Worm (Caenorhabditis elegans): ENCODE data around the gene F55C5.17.

The F55C5.17 gene

DNA sequence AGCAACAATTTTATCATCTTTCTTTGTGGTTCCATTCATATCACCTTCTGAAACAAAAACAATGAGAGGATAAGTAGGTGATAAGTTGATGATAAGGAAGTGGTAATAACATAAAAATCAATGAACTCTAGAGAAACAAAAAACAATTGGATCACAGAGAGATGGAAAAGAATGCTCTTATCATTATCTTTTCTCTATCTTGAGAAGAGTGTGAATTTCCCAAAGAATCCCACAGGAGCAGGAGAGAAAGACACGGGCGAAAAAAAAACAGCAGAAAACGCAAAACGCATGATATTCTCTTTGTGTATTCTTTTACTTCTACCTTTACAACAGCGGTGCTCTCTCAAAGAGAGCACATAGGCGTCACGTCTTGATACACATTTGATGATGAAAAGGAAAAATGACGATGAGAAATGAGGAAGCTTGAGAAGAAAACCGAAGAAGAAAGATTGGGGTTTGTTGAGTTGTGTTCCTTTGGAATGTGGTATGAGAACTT, 33.0 kb upstream of the F55C5.17 start, which contains the start of gene twk-24:
Gene twk-24, minus strand, starts transcription at position 51 of the 496 bp plus-strand sequence.
- TF ChIP-seq nhr-129 (tag; optimal IDR thresholded peaks at IDR 0.05) (peak; percentile 45), sma-9 (GFP tag; optimal IDR thresholded peaks at IDR 0.05) (peak; percentile 38), sma-9 (tag; optimal IDR thresholded peaks at IDR 0.05) (no peak), egl-27 (tag; optimal IDR thresholded peaks at IDR 0.05) (no peak), sma-3 (GFP tag; optimal IDR thresholded peaks at IDR 0.05) (no peak)

DNA sequence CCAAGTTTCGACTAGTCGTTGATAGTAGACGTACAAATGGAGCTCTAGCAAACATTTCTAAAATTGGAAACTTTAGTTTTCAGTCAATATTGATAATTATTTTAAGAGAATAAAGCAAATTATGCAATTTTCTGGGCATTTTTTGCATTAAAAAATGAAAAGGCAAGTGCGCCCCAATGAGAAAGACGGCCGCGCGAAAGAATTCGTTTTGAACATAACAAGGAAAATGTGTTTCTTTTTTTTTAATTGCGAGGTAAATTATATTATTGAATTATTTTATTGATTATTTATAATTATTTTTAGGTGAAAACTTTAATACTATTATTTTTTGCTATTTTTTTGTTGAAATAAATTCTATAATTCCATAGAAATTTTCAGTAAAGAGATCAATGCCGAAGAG, 30.8 kb upstream of the F55C5.17 start, which contains the start of the genes tsfm-1 and capg-2:
Gene tsfm-1, minus strand, starts transcription at position 57 of the 400 bp plus-strand sequence.
Gene capg-2, plus strand, starts transcription at position 379 of the 400 bp plus-strand sequence.
- TF ChIP-seq Y55F3AM.14 (GFP tag; optimal IDR thresholded peaks at IDR 0.05), result no peak
- TF ChIP-seq ztf-11 (tag; optimal IDR thresholded peaks at IDR 0.05), result no peak
- no peak for TF ChIP-seq nhr-23 (tag; optimal IDR thresholded peaks at IDR 0.05)
- TF ChIP-seq lsy-2 (tag; optimal IDR thresholded peaks at IDR 0.05), result peak in 1 of 2 experiments; percentile 22
- TF ChIP-seq ztf-4 (tag; optimal IDR thresholded peaks at IDR 0.05), result no peak
- no peak for TF ChIP-seq elt-3 (tag; optimal IDR thresholded peaks at IDR 0.05)
- TF ChIP-seq nhr-6 (tag; optimal IDR thresholded peaks at IDR 0.05), result no peak
- peak; percentile 25 for TF ChIP-seq C34F6.9 (tag; optimal IDR thresholded peaks at IDR 0.05)
- TF ChIP-seq ceh-16 (tag; optimal IDR thresholded peaks at IDR 0.05), result no peak
- TF ChIP-seq nhr-77 (tag; optimal IDR thresholded peaks at IDR 0.05), result no peak
- no peak for TF ChIP-seq egl-27 (tag; optimal IDR thresholded peaks at IDR 0.05)
- TF ChIP-seq ztf-1 (GFP tag; conservative IDR thresholded peaks at IDR 0.05), result no peak

DNA sequence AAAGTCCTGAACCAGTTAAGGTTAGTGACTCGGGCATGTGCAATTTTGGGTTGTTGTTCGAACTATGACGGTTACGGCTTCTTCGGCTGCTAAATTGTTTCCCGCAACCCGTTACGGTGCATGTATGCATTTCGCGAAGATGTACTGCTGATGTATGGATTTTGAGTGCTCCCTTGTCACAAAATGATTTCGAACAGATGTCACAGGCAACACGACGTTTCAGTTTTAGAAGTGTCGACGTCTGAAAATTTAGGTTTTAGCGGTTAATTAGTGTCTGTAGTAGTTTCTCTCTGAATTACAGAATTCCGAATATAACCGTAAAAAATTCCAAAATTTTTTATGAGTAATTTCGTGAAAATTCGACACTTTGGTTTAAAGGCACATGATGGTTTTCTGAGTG, 26.6 kb upstream of the F55C5.17 start:
- TF ChIP-seq nhr-237 (tag; optimal IDR thresholded peaks at IDR 0.05), result no peak
- TF ChIP-seq dmd-4 (tag; optimal IDR thresholded peaks at IDR 0.05), result no peak
- TF ChIP-seq ceh-82 (tag; optimal IDR thresholded peaks at IDR 0.05), result no peak
- TF ChIP-seq lin-13 (GFP tag; optimal IDR thresholded peaks at IDR 0.05), result no peak
- no peak for TF ChIP-seq egl-27 (tag; optimal IDR thresholded peaks at IDR 0.05)

ce11 chrV:12276946-12277345, 25.4 kb upstream of the F55C5.17 start, which contains the start of gene bnc-1:
Gene bnc-1 (minus strand): TSS chrV:12277046.
- no peak for TF ChIP-seq crh-2 (tag; optimal IDR thresholded peaks at IDR 0.05)
- TF ChIP-seq nhr-23 (tag; optimal IDR thresholded peaks at IDR 0.05), result no peak
- TF ChIP-seq alr-1 (tag; optimal IDR thresholded peaks at IDR 0.05), result no peak
- TF ChIP-seq snpc-4 (tag; optimal IDR thresholded peaks at IDR 0.05), result no peak
- no peak for TF ChIP-seq nhr-77 (tag; optimal IDR thresholded peaks at IDR 0.05)
- no peak for TF ChIP-seq ztf-11 (tag; optimal IDR thresholded peaks at IDR 0.05)
- no peak for TF ChIP-seq ztf-4 (tag; optimal IDR thresholded peaks at IDR 0.05)

- no peak for TF ChIP-seq nhr-11 (tag; optimal IDR thresholded peaks at IDR 0.05)
- TF ChIP-seq elt-1 (tag; optimal IDR thresholded peaks at IDR 0.05), result no peak
- TF ChIP-seq zag-1 (tag; optimal IDR thresholded peaks at IDR 0.05), result no peak
Observed at ce11 chrV:12281508-12281907, 20.8 kb upstream of the F55C5.17 start.

- TF ChIP-seq mbf-1 (tag; optimal IDR thresholded peaks at IDR 0.05) (no peak), alr-1 (tag; optimal IDR thresholded peaks at IDR 0.05) (no peak), nhr-23 (tag; optimal IDR thresholded peaks at IDR 0.05) (no peak), lin-11 (tag; optimal IDR thresholded peaks at IDR 0.05) (no peak), peb-1 (tag; optimal IDR thresholded peaks at IDR 0.05) (no peak), lsy-2 (tag; optimal IDR thresholded peaks at IDR 0.05) (no peak), Y55F3AM.14 (GFP tag; optimal IDR thresholded peaks at IDR 0.05) (no peak), nhr-10 (tag; optimal IDR thresholded peaks at IDR 0.05) (no peak)
Observed at ce11 chrV:12283187-12283586, 19.2 kb upstream of the F55C5.17 start, which contains the start of gene F55C5.10. Gene F55C5.10 (plus strand): TSS chrV:12283487.

DNA sequence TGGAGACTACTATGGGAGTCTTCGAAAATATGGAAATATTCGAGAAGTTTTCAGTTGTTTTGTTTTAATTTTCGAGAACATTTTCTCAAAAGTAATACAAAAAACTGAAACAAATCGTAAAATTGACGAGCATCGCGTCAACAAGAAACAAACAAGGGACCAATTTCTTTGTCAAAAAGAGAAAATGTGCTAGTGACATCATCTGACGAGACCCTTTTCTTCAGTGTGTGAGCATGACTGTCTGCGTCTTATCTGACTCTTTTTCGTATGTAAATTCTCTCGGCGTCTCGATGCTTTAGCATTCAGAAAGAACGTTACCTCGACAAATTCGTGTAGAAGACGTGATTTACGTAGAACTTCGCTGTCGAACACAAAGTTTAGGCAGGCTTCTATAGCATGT, 14.7 kb upstream of the F55C5.17 start:
- TF ChIP-seq nhr-23 (tag; optimal IDR thresholded peaks at IDR 0.05) (no peak), nhr-129 (tag; optimal IDR thresholded peaks at IDR 0.05) (peak; percentile 77), lsy-2 (tag; optimal IDR thresholded peaks at IDR 0.05) (peak in 1 of 2 experiments; percentile 36), unc-55 (GFP tag; optimal IDR thresholded peaks at IDR 0.05) (peak; percentile 41), zag-1 (tag; optimal IDR thresholded peaks at IDR 0.05) (peak; percentile 2), C34F6.9 (tag; optimal IDR thresholded peaks at IDR 0.05) (peak; percentile 35), egl-27 (tag; optimal IDR thresholded peaks at IDR 0.05) (no peak), nhr-10 (tag; optimal IDR thresholded peaks at IDR 0.05) (no peak)

All from whole organism, L2 larva.